Worm (Caenorhabditis elegans): Measurements from ENCODE around the gene srt-59.

ce11 chrIV:582130-582529 is 19.4 kb downstream of the srt-59 start, which contains the start of gene F56A11.6:
- no peak for TF ChIP-seq nhr-237 (tag; optimal IDR thresholded peaks at IDR 0.05)
- no peak for TF ChIP-seq R02D3.7 (tag; optimal IDR thresholded peaks at IDR 0.05)

All from whole organism, L3 larva.